Worm (Caenorhabditis elegans): ENCODE measurements around the gene C54G10.1.

The C54G10.1 gene

DNA sequence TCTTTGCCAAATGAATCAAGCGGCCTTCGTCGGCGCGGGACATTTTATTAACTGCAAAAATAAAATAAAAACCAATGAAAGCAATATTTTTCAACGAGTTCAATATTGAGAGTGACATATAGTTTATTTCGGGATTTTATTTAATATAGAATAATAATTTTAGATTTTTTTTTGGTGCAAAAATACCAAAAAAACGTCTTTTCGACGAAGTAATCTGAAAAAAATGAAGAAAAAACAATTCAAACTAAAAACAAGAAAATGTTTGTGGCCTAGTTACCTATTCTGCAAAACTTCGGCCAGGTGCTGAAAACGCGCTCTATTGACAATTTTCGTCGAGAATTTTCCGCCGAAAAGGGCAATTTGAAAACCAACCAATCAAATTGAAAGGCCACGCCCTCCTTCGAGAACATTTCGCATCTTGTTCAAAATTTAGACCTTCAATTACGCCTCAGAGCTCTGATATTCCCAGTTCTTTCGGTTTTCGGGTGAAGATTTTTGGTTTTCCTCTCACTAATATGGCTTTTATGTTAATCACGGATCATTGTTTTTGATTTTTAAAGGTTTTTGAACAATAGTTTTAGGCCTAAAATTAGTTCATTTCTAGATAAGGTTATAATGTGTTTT lies 44.6 kb downstream of the C54G10.1 start, which contains the start of gene C47E8.4 (continued):
- TF ChIP-seq unc-130 (GFP tag; optimal IDR thresholded peaks at IDR 0.05) (peak; percentile 97), nhr-41 (GFP tag; IDR thresholded peaks at IDR 0.05) (peak; percentile 65; the same call in 1 of the 2 replicates), snpc-1.2 (GFP tag; IDR thresholded peaks at IDR 0.05) (peak; percentile 68), ceh-44 (GFP tag; IDR thresholded peaks at IDR 0.05) (peak; percentile 72; the same call in 1 of the 2 replicates), rbr-2 (tag; optimal IDR thresholded peaks at IDR 0.05) (peak; percentile 98), tag-97 (GFP tag; IDR thresholded peaks at IDR 0.05) (peak; percentile 96), daf-12 (tag; optimal IDR thresholded peaks at IDR 0.05) (no peak), zag-1 (tag; optimal IDR thresholded peaks at IDR 0.05) (peak; percentile 4), nhr-111 (GFP tag; optimal IDR thresholded peaks at IDR 0.05) (peak; percentile 54), ama-1 (optimal IDR thresholded peaks at IDR 0.05) (peak; percentile 19), mdt-29 (GFP tag; IDR thresholded peaks at IDR 0.05) (peak; percentile 99), spr-3 (GFP tag; optimal IDR thresholded peaks at IDR 0.05) (peak; percentile 85), nhr-237 (tag; optimal IDR thresholded peaks at IDR 0.05) (no peak), aha-1 (tag) (peak; percentile 99), zip-11 (GFP tag; IDR thresholded peaks at IDR 0.05) (0 out of 2 replicates have a peak, but pooled peaks have one; percentile 31), mes-2 (tag; optimal IDR thresholded peaks at IDR 0.05; ENCODE audit: poor library complexity, severe bottlenecking) (peak; percentile 99), hif-1 (tag; optimal IDR thresholded peaks at IDR 0.05) (peak; percentile 77 to 95), lin-29 (GFP tag; IDR thresholded peaks at IDR 0.05) (peak; percentile 90), Y75B8A.6 (GFP tag; IDR thresholded peaks at IDR 0.05) (peak; percentile 80; the same call in 1 of the 2 replicates), lin-13 (GFP tag; optimal IDR thresholded peaks at IDR 0.05) (peak; percentile 97), attf-4 (tag; optimal IDR thresholded peaks at IDR 0.05) (no peak), dmd-9 (GFP tag; IDR thresholded peaks at IDR 0.05) (peak; percentile 99), nhr-11 (tag; optimal IDR thresholded peaks at IDR 0.05) (peak; percentile 99), cey-2 (tag; optimal IDR thresholded peaks at IDR 0.05; ENCODE audit: borderline replicate concordance, insufficient read depth) (no peak), zfp-3 (GFP tag; conservative IDR thresholded peaks at IDR 0.05) (peak; percentile 97), egl-27 (tag; optimal IDR thresholded peaks at IDR 0.05) (no peak), lir-3 (tag; optimal IDR thresholded peaks at IDR 0.05) (peak; percentile 77), dmd-6 (GFP tag; IDR thresholded peaks at IDR 0.05) (peak; percentile 97), F10B5.3 (tag; optimal IDR thresholded peaks at IDR 0.05) (peak; percentile 92), nhr-76 (tag; optimal IDR thresholded peaks at IDR 0.05) (peak; percentile 68), php-3 (GFP tag; IDR thresholded peaks at IDR 0.05) (peak; percentile 89), D1046.2 (GFP tag; IDR thresholded peaks at IDR 0.05) (peak; percentile 83; the same call in 1 of the 2 replicates), nhr-25 (tag; optimal IDR thresholded peaks at IDR 0.05; ENCODE audit: borderline replicate concordance, insufficient read depth) (peak; percentile 94), dmd-8 (GFP tag; IDR thresholded peaks at IDR 0.05) (no peak), lin-15B (tag; optimal IDR thresholded peaks at IDR 0.05) (peak; percentile 93), ctbp-1 (GFP tag; IDR thresholded peaks at IDR 0.05) (peak; percentile 97), pqm-1 (tag; optimal IDR thresholded peaks at IDR 0.05) (peak; percentile 26), nhr-10 (tag; optimal IDR thresholded peaks at IDR 0.05) (peak; percentile 82), spr-1 (tag; optimal IDR thresholded peaks at IDR 0.05) (peak; percentile 93), F26F4.8 (GFP tag; conservative IDR thresholded peaks at IDR 0.05) (no peak), dve-1 (tag; optimal IDR thresholded peaks at IDR 0.05; ENCODE audit: insufficient read depth) (peak; percentile 99), nhr-6 (tag; optimal IDR thresholded peaks at IDR 0.05) (peak; percentile 99), ceh-28 (tag; optimal IDR thresholded peaks at IDR 0.05) (no peak), lim-7 (GFP tag; IDR thresholded peaks at IDR 0.05) (no peak), ZK546.5 (tag; optimal IDR thresholded peaks at IDR 0.05) (peak in 1 of 2 experiments; percentile 62), ceh-32 (tag; optimal IDR thresholded peaks at IDR 0.05; ENCODE audit: poor library complexity) (peak; percentile 76), ztf-11 (tag; optimal IDR thresholded peaks at IDR 0.05) (no peak), zfp-2 (tag; optimal IDR thresholded peaks at IDR 0.05) (peak; percentile 64), ceh-20 (GFP tag; IDR thresholded peaks at IDR 0.05) (peak; percentile 98), ZK337.2 (GFP tag; IDR thresholded peaks at IDR 0.05) (peak; percentile 95)
